Worm (Caenorhabditis elegans): ENCODE data around the gene B0310.1.

B0310.1 gene

ce11 chrX:467338-467823 is 25.6 kb upstream of the B0310.1 start:
- TF ChIP-seq egl-13 (tag; optimal IDR thresholded peaks at IDR 0.05), result no peak
- no peak for TF ChIP-seq elt-3 (tag; optimal IDR thresholded peaks at IDR 0.05)
- no peak for TF ChIP-seq isw-1 (GFP tag; IDR thresholded peaks at IDR 0.05)
- TF ChIP-seq sup-37 (GFP tag; optimal IDR thresholded peaks at IDR 0.05), result no peak
- TF ChIP-seq nhr-237 (tag; optimal IDR thresholded peaks at IDR 0.05), result no peak
- TF ChIP-seq ets-5 (GFP tag; IDR thresholded peaks at IDR 0.05), result no peak
- no peak for TF ChIP-seq ztf-11 (tag; optimal IDR thresholded peaks at IDR 0.05)

ce11 chrX:476261-476660 is 16.8 kb upstream of the B0310.1 start, which contains the start of gene F38G1.3:
F38G1.3 (plus strand) TSS chrX:476561.
- TF ChIP-seq C16A3.4 (tag; optimal IDR thresholded peaks at IDR 0.05), result no peak
- no peak for TF ChIP-seq blmp-1 (tag; optimal IDR thresholded peaks at IDR 0.05)
- no peak for TF ChIP-seq Y116A8C.19 (tag; optimal IDR thresholded peaks at IDR 0.05; ENCODE audit: borderline replicate concordance)
- no peak for TF ChIP-seq lir-3 (tag; optimal IDR thresholded peaks at IDR 0.05; ENCODE audit: poor library complexity)
- no peak for TF ChIP-seq nhr-20 (tag; optimal IDR thresholded peaks at IDR 0.05)
- no peak for TF ChIP-seq lsy-2 (tag; optimal IDR thresholded peaks at IDR 0.05)
- TF ChIP-seq sup-37 (GFP tag; optimal IDR thresholded peaks at IDR 0.05), result no peak
- TF ChIP-seq aha-1 (tag; optimal IDR thresholded peaks at IDR 0.05), result no peak

- TF ChIP-seq fkh-8 (tag; optimal IDR thresholded peaks at IDR 0.05) (peak; percentile 50), skn-1 (tag; optimal IDR thresholded peaks at IDR 0.05) (peak; percentile 6), nhr-47 (tag; optimal IDR thresholded peaks at IDR 0.05) (no peak), lin-15B (tag; optimal IDR thresholded peaks at IDR 0.05) (no peak)
These were observed 11.9 kb upstream of the B0310.1 start, which contains the start of gene che-2 for ce11 chrX:481150-481549. che-2 (plus strand) TSS chrX:481450.

- TF ChIP-seq efl-1 (optimal IDR thresholded peaks at IDR 0.05), result no peak
- no peak for TF ChIP-seq efl-1 (GFP tag; optimal IDR thresholded peaks at IDR 0.05 in 1 of 2)
- TF ChIP-seq sox-4 (tag; optimal IDR thresholded peaks at IDR 0.05), result no peak
- TF ChIP-seq alr-1 (tag; optimal IDR thresholded peaks at IDR 0.05; ENCODE audit: borderline replicate concordance), result peak; percentile 28
- TF ChIP-seq ets-5 (GFP tag; IDR thresholded peaks at IDR 0.05), result no peak
These were observed 5.4 kb upstream of the B0310.1 start for ce11 chrX:487669-488068.

- peak in 2 of 6 experiments; percentile 5 to 21 for TF ChIP-seq elt-3 (tag; optimal IDR thresholded peaks at IDR 0.05)
- no peak for TF ChIP-seq hpl-2 (GFP tag; optimal IDR thresholded peaks at IDR 0.05)
- TF ChIP-seq zag-1 (tag; optimal IDR thresholded peaks at IDR 0.05), result no peak
- peak; percentile 37 for TF ChIP-seq fkh-10 (GFP tag; optimal IDR thresholded peaks at IDR 0.05)
- TF ChIP-seq ztf-11 (tag; optimal IDR thresholded peaks at IDR 0.05), result no peak
- peak; percentile 49 for TF ChIP-seq jun-1 (tag; optimal IDR thresholded peaks at IDR 0.05)
- no peak for TF ChIP-seq aly-2 (tag; optimal IDR thresholded peaks at IDR 0.05)
- TF ChIP-seq tbx-2 (tag; optimal IDR thresholded peaks at IDR 0.05), result peak; percentile 45
- peak; percentile 17 to 35 for TF ChIP-seq efl-1 (optimal IDR thresholded peaks at IDR 0.05)
- peak; percentile 15 to 90 for TF ChIP-seq efl-1 (GFP tag; optimal IDR thresholded peaks at IDR 0.05 in 1 of 2)
- TF ChIP-seq mdl-1 (tag; optimal IDR thresholded peaks at IDR 0.05), result peak in 1 of 2 experiments; percentile 54
- peak; percentile 71 for TF ChIP-seq skn-1 (tag; optimal IDR thresholded peaks at IDR 0.05)
- no peak for TF ChIP-seq Y116A8C.19 (tag; optimal IDR thresholded peaks at IDR 0.05; ENCODE audit: borderline replicate concordance)
- no peak for TF ChIP-seq F16B12.6 (tag; optimal IDR thresholded peaks at IDR 0.05)
- peak; percentile 86 for TF ChIP-seq dsc-1 (tag; optimal IDR thresholded peaks at IDR 0.05)
- peak; percentile 72 for TF ChIP-seq nhr-71 (tag; optimal IDR thresholded peaks at IDR 0.05)
- no peak for TF ChIP-seq pqm-1 (tag; optimal IDR thresholded peaks at IDR 0.05)
- no peak for TF ChIP-seq unc-30 (tag; optimal IDR thresholded peaks at IDR 0.05)
- no peak for TF ChIP-seq hlh-17 (GFP tag; optimal IDR thresholded peaks at IDR 0.05; ENCODE audit: borderline replicate concordance)
- TF ChIP-seq mep-1 (tag; optimal IDR thresholded peaks at IDR 0.05), result peak; percentile 65
- peak; percentile 78 for TF ChIP-seq rnt-1 (tag; optimal IDR thresholded peaks at IDR 0.05)
- TF ChIP-seq egl-13 (tag; optimal IDR thresholded peaks at IDR 0.05), result no peak
- TF ChIP-seq unc-62 (GFP tag; optimal IDR thresholded peaks at IDR 0.05), result no peak
- peak; percentile 53 for TF ChIP-seq nhr-20 (tag; optimal IDR thresholded peaks at IDR 0.05)
- TF ChIP-seq nhr-12 (tag; optimal IDR thresholded peaks at IDR 0.05), result no peak
- TF ChIP-seq dpl-1 (GFP tag; optimal IDR thresholded peaks at IDR 0.05), result peak in 2 of 3 experiments; percentile 28 to 29
- peak; percentile 70 for TF ChIP-seq C16A3.4 (tag; optimal IDR thresholded peaks at IDR 0.05)
- peak; percentile 71 for TF ChIP-seq nhr-90 (tag; optimal IDR thresholded peaks at IDR 0.05; ENCODE audit: poor library complexity)
- TF ChIP-seq hlh-4 (tag; optimal IDR thresholded peaks at IDR 0.05), result no peak
- no peak for TF ChIP-seq unc-130 (tag; optimal IDR thresholded peaks at IDR 0.05)
- no peak for TF ChIP-seq isw-1 (GFP tag; IDR thresholded peaks at IDR 0.05)
- no peak for TF ChIP-seq sup-37 (GFP tag; optimal IDR thresholded peaks at IDR 0.05)
These were observed 3.4 kb upstream of the B0310.1 start, which contains the start of gene egl-17 for ce11 chrX:489635-490105. egl-17 (plus strand) TSS chrX:489685.

Measured in whole organism, L1 larva.